Worm (Caenorhabditis elegans) whole organism, L1 larva: ENCODE measurements around the gene F54F12.2.

ENCODE experiments used
- C04F5.9 ChIP-seq: sonication (generic microtip); optimal IDR thresholded peaks from 2 replicates; lab custom pipeline; 2016; ENCODE audit warnings: missing genetic modification characterization, missing compliant biosample characterization
- C16A3.4 ChIP-seq: fragments of 150-350 bp; optimal IDR thresholded peaks from 2 replicates; lab custom pipeline; 2014; ENCODE audit warnings: missing biosample characterization, missing genetic modification characterization
- C34B4.2 ChIP-seq: sonication (generic microtip); optimal IDR thresholded peaks from 2 replicates; lab custom pipeline; 2017; ENCODE audit warnings: mild to moderate bottlenecking, missing genetic modification characterization, missing compliant biosample characterization
- aly-2 ChIP-seq: fragments of 150-350 bp; optimal IDR thresholded peaks from 2 replicates; lab custom pipeline; 2014; ENCODE audit warnings: missing biosample characterization, missing genetic modification characterization
- ama-1 ChIP-seq: fragments of 150-350 bp; optimal IDR thresholded peaks from 2 replicates; lab custom pipeline; 2014
- ceh-82 ChIP-seq, 3 experiments: fragments of 150-350 bp in 1 of 3; sonication (generic microtip) in 2 of 3; optimal IDR thresholded peaks; 2 replicates each; lab custom pipeline; 2014 to 2017; ENCODE audit warnings: missing biosample characterization in 3 of 3, missing genetic modification characterization in 3 of 3
- ceh-88 ChIP-seq: fragments of 200-800 bp; sonication (Bioruptor generic); IDR thresholded peaks from 2 replicates; pipeline ENCODE4 v1.3.6; 2022; ENCODE audit warnings: missing genetic modification characterization, missing compliant biosample characterization
- ces-1 ChIP-seq: fragments of 150-350 bp; optimal IDR thresholded peaks from 2 replicates; lab custom pipeline; 2014; ENCODE audit warnings: missing biosample characterization, missing genetic modification reagents, missing genetic modification characterization
- dpl-1 ChIP-seq, 3 experiments: fragments of 150-350 bp in 2 of 3; sonication (generic microtip) in 1 of 3; optimal IDR thresholded peaks; 2 replicates each; lab custom pipeline; 2014 to 2017; ENCODE audit warnings: missing biosample characterization in 3 of 3, missing genetic modification characterization in 3 of 3, missing genetic modification reagents in 3 of 3
- efl-1 ChIP-seq, 4 experiments: fragments of 150-350 bp; optimal IDR thresholded peaks in 3 of 4; peaks in 1 of 4; 1 replicate in 1 of 4; 2 replicates in 3 of 4; lab custom pipeline; 2014; ENCODE audit warnings: missing biosample characterization in 2 of 4, missing genetic modification characterization in 2 of 4, missing genetic modification reagents in 2 of 4
- efl-3 ChIP-seq: fragments of 200-800 bp; sonication (Bioruptor generic); optimal IDR thresholded peaks from 2 replicates; lab custom pipeline; 2018; ENCODE audit warnings: mild to moderate bottlenecking, missing genetic modification characterization, missing compliant biosample characterization
- egl-13 ChIP-seq: sonication (generic microtip); optimal IDR thresholded peaks from 2 replicates; lab custom pipeline; 2016; ENCODE audit warnings: missing genotype, missing genetic modification reagents, missing genetic modification characterization, missing compliant biosample characterization
- egl-27 ChIP-seq, 2 experiments: fragments of 150-350 bp in 1 of 2; sonication (generic microtip); optimal IDR thresholded peaks; 3 replicates each; lab custom pipeline; 2017 to 2018; ENCODE audit warnings: missing biosample characterization in 2 of 2, missing genetic modification characterization in 2 of 2, missing genetic modification reagents in 2 of 2
- ets-5 ChIP-seq: fragments of 200-800 bp; sonication (Bioruptor generic); IDR thresholded peaks from 2 replicates; pipeline ENCODE4 v1.3.6; 2022; ENCODE audit warnings: missing genetic modification characterization, missing compliant biosample characterization
- fkh-4 ChIP-seq: sonication (generic microtip); optimal IDR thresholded peaks from 2 replicates; lab custom pipeline; 2016; ENCODE audit warnings: missing compliant biosample characterization, missing genetic modification characterization, borderline replicate concordance
- grh-1 ChIP-seq: fragments of 200-800 bp; sonication (Bioruptor generic); IDR thresholded peaks from 2 replicates; pipeline ENCODE4 v1.3.6; 2022; ENCODE audit warnings: missing genetic modification reagents, missing genetic modification characterization, missing compliant biosample characterization
- hlh-17 ChIP-seq: fragments of 200-800 bp; sonication (Bioruptor generic); optimal IDR thresholded peaks from 2 replicates; lab custom pipeline; 2018; ENCODE audit warnings: missing genetic modification characterization, mild to moderate bottlenecking, missing compliant biosample characterization, moderate library complexity, borderline replicate concordance
- hpl-2 ChIP-seq: fragments of 150-350 bp; optimal IDR thresholded peaks from 2 replicates; lab custom pipeline; 2014; ENCODE audit warnings: missing biosample characterization, missing genetic modification reagents, missing genetic modification characterization
- jun-1 ChIP-seq: fragments of 150-350 bp; optimal IDR thresholded peaks from 2 replicates; lab custom pipeline; 2014; ENCODE audit warnings: missing biosample characterization, missing genetic modification reagents, missing genetic modification characterization
- lin-15B ChIP-seq: fragments of 150-350 bp; sonication (generic microtip); optimal IDR thresholded peaks from 3 replicates; lab custom pipeline; 2014; ENCODE audit warnings: missing biosample characterization, missing genetic modification characterization
- lin-39 ChIP-seq: fragments of 150-350 bp; optimal IDR thresholded peaks from 2 replicates; lab custom pipeline; 2014; ENCODE audit warnings: missing biosample characterization, missing genetic modification reagents, missing genetic modification characterization
- lir-3 ChIP-seq: sonication (generic microtip); optimal IDR thresholded peaks from 2 replicates; lab custom pipeline; 2016; ENCODE audit warnings: mild to moderate bottlenecking, missing genetic modification characterization, moderate library complexity, missing compliant biosample characterization; ENCODE audit not compliant: poor library complexity
- mef-2 ChIP-seq: fragments of 150-350 bp; optimal IDR thresholded peaks from 2 replicates; lab custom pipeline; 2014; ENCODE audit warnings: missing biosample characterization, missing genetic modification characterization
- mep-1 ChIP-seq: fragments of 150-350 bp; optimal IDR thresholded peaks from 2 replicates; lab custom pipeline; 2014; ENCODE audit warnings: missing biosample characterization, missing genetic modification characterization
- nhr-12 ChIP-seq: sonication (generic microtip); optimal IDR thresholded peaks from 2 replicates; lab custom pipeline; 2017; ENCODE audit warnings: missing biosample characterization, missing genetic modification characterization
- nhr-28 ChIP-seq: fragments of 150-350 bp; optimal IDR thresholded peaks from 2 replicates; lab custom pipeline; 2014; ENCODE audit warnings: missing biosample characterization, missing genetic modification characterization
- nhr-47 ChIP-seq: sonication (generic microtip); optimal IDR thresholded peaks from 2 replicates; lab custom pipeline; 2016; ENCODE audit warnings: mild to moderate bottlenecking, missing genetic modification characterization, moderate library complexity, missing compliant biosample characterization
- nhr-71 ChIP-seq: sonication (generic microtip); optimal IDR thresholded peaks from 2 replicates; lab custom pipeline; 2016; ENCODE audit warnings: mild to moderate bottlenecking, missing genetic modification characterization, moderate library complexity, missing compliant biosample characterization
- nhr-76 ChIP-seq: sonication (generic microtip); optimal IDR thresholded peaks from 2 replicates; lab custom pipeline; 2017; ENCODE audit warnings: missing biosample characterization, missing genetic modification characterization
- pax-3 ChIP-seq: fragments of 200-800 bp; sonication (Bioruptor generic); optimal IDR thresholded peaks from 2 replicates; lab custom pipeline; 2018; ENCODE audit warnings: mild to moderate bottlenecking, missing genetic modification characterization, moderate library complexity, missing compliant biosample characterization
- rnt-1 ChIP-seq: sonication (generic microtip); optimal IDR thresholded peaks from 2 replicates; lab custom pipeline; 2016; ENCODE audit warnings: mild to moderate bottlenecking, missing genetic modification characterization, moderate library complexity, missing compliant biosample characterization
- skn-1 ChIP-seq: fragments of 150-350 bp; optimal IDR thresholded peaks from 2 replicates; lab custom pipeline; 2014; ENCODE audit warnings: missing biosample characterization, missing genetic modification characterization
- snu-23 ChIP-seq: sonication (generic microtip); optimal IDR thresholded peaks from 2 replicates; lab custom pipeline; 2016; ENCODE audit warnings: missing genetic modification characterization, missing compliant biosample characterization
- sox-4 ChIP-seq: sonication (generic microtip); optimal IDR thresholded peaks from 2 replicates; lab custom pipeline; 2016; ENCODE audit warnings: missing genetic modification characterization, missing compliant biosample characterization
- sup-37 ChIP-seq: fragments of 200-800 bp; sonication (Bioruptor generic); optimal IDR thresholded peaks from 2 replicates; lab custom pipeline; 2018; ENCODE audit warnings: mild to moderate bottlenecking, missing genetic modification characterization, missing compliant biosample characterization
- tbx-2 ChIP-seq: sonication (generic microtip); optimal IDR thresholded peaks from 2 replicates; lab custom pipeline; 2016; ENCODE audit warnings: missing genetic modification characterization, missing compliant biosample characterization
- tlp-1 ChIP-seq: fragments of 150-350 bp; optimal IDR thresholded peaks from 2 replicates; lab custom pipeline; 2014; ENCODE audit warnings: missing biosample characterization, missing genetic modification characterization
- unc-130 ChIP-seq: fragments of 150-350 bp; optimal IDR thresholded peaks from 2 replicates; lab custom pipeline; 2017; ENCODE audit warnings: missing biosample characterization, missing genetic modification characterization, inconsistent platforms
- unc-30 ChIP-seq: sonication (generic microtip); optimal IDR thresholded peaks from 2 replicates; lab custom pipeline; 2017; ENCODE audit warnings: missing biosample characterization, missing genetic modification characterization
- unc-98 ChIP-seq: fragments of 200-800 bp; sonication (Bioruptor generic); IDR thresholded peaks from 2 replicates; pipeline ENCODE4 v1.3.6; 2022; ENCODE audit warnings: missing genetic modification characterization, missing compliant biosample characterization
- vab-15 ChIP-seq: sonication (generic microtip); optimal IDR thresholded peaks from 2 replicates; lab custom pipeline; 2017; ENCODE audit warnings: missing genotype, mild to moderate bottlenecking, missing genetic modification characterization, missing compliant biosample characterization
- xbp-1 ChIP-seq: sonication (generic microtip); optimal IDR thresholded peaks from 2 replicates; lab custom pipeline; 2016; ENCODE audit warnings: missing genetic modification characterization, missing compliant biosample characterization
- zag-1 ChIP-seq: fragments of 150-350 bp; optimal IDR thresholded peaks from 2 replicates; lab custom pipeline; 2014; ENCODE audit warnings: missing biosample characterization, missing genetic modification characterization
- zip-4 ChIP-seq: fragments of 200-800 bp; sonication (Bioruptor generic); optimal IDR thresholded peaks from 2 replicates; lab custom pipeline; 2018; ENCODE audit warnings: mild to moderate bottlenecking, missing genetic modification characterization, moderate library complexity, missing compliant biosample characterization

The F54F12.2 gene

DNA sequence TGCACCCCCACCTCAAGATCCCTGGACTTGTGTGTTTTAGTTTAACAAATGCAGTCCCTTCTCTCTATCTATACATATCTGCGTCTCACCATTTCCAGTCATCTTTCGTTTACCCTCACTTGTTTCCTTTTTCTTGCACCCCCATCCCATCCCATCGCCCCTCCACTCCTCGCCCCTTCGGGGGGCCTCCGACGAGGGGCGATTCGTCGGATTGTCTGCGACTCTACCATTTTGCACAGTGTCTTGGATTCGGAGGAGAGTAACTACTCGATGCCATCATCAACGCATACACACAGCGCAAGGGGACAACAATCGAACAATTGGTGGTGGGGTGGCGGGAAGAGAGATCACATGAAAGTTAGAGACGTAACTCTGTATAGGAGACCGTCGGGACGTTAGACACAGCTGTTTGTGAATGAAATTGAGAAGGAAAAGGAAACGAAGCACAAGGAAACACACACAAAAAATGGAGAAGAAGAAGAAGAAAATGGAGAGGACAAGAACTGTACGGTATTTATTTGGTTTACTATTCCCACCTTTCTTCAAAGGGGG, 22.7 kb downstream of the F54F12.2 start (continued):
- TF ChIP-seq ces-1 (GFP tag; lab: Kevin White, UChicago), result peak; percentile 35
- no peak for TF ChIP-seq unc-30 (tag; lab: Kevin White, UChicago)
- TF ChIP-seq unc-98, result no peak
- peak; percentile 82 for TF ChIP-seq zag-1 (tag; lab: Kevin White, UChicago)
- TF ChIP-seq ceh-82 (tag; optimal IDR thresholded peaks at IDR 0.05; lab: Kevin White, UChicago), result peak; percentile 88 to 96 (median 93)
- TF ChIP-seq sup-37 (GFP tag; lab: Kevin White, UChicago), result peak; percentile 66
- TF ChIP-seq lin-15B (tag; lab: Kevin White, UChicago), result no peak
- no peak for TF ChIP-seq C34B4.2
- no peak for TF ChIP-seq nhr-12
- TF ChIP-seq tbx-2 (tag; lab: Kevin White, UChicago), result peak; percentile 94
- TF ChIP-seq aly-2 (tag; lab: Kevin White, UChicago), result peak; percentile 75
- TF ChIP-seq sox-4 (tag; lab: Kevin White, UChicago), result peak; percentile 88
- TF ChIP-seq lin-39 (tag; lab: Kevin White, UChicago), result peak; percentile 33
- peak; percentile 91 for TF ChIP-seq mef-2 (tag; lab: Kevin White, UChicago)
- TF ChIP-seq C04F5.9 (tag; lab: Kevin White, UChicago), result peak; percentile 71
- no peak for TF ChIP-seq efl-3 (GFP tag; lab: Kevin White, UChicago)
- peak; percentile 76 to 90 for TF ChIP-seq egl-27 (tag; optimal IDR thresholded peaks at IDR 0.05; lab: Kevin White, UChicago)
- peak; percentile 88 for TF ChIP-seq pax-3 (tag; lab: Kevin White, UChicago)
- peak; percentile 52 for TF ChIP-seq lir-3 (tag; lab: Kevin White, UChicago)
- peak; percentile 91 for TF ChIP-seq jun-1 (tag; lab: Kevin White, UChicago)
- TF ChIP-seq grh-1 (GFP tag; lab: Robert Waterston, UW), result peak; percentile 48; the same call in 1 of the 2 replicates
- peak; percentile 88 for TF ChIP-seq xbp-1 (tag; lab: Kevin White, UChicago)
- TF ChIP-seq egl-13 (tag; lab: Kevin White, UChicago), result peak; percentile 94
- TF ChIP-seq C16A3.4 (tag; lab: Kevin White, UChicago), result peak; percentile 92
- TF ChIP-seq snu-23 (GFP tag; lab: Kevin White, UChicago), result peak; percentile 98
- peak; percentile 61 for TF ChIP-seq vab-15 (tag; lab: Kevin White, UChicago)
- peak; percentile 48 for TF ChIP-seq hpl-2 (GFP tag; lab: Kevin White, UChicago)
- peak; percentile 81; the same call in 1 of the 2 replicates for TF ChIP-seq ceh-88
- peak; percentile 98 for TF ChIP-seq nhr-71 (tag; lab: Kevin White, UChicago)
- TF ChIP-seq tlp-1 (tag; lab: Kevin White, UChicago), result no peak
- peak; percentile 92 for TF ChIP-seq nhr-47 (tag; lab: Kevin White, UChicago)
- TF ChIP-seq hlh-17 (GFP tag; lab: Kevin White, UChicago), result no peak
- peak; percentile 10 for TF ChIP-seq nhr-28 (tag; lab: Kevin White, UChicago)
- peak; percentile 89 for TF ChIP-seq ama-1 (lab: Kevin White, UChicago)
- TF ChIP-seq mep-1 (tag; lab: Kevin White, UChicago), result peak; percentile 97
- no peak for TF ChIP-seq ets-5 (GFP tag; lab: Robert Waterston, UW)
- TF ChIP-seq fkh-4 (tag; lab: Kevin White, UChicago), result peak; percentile 37
- TF ChIP-seq nhr-76 (tag; lab: Kevin White, UChicago), result peak; percentile 57

DNA sequence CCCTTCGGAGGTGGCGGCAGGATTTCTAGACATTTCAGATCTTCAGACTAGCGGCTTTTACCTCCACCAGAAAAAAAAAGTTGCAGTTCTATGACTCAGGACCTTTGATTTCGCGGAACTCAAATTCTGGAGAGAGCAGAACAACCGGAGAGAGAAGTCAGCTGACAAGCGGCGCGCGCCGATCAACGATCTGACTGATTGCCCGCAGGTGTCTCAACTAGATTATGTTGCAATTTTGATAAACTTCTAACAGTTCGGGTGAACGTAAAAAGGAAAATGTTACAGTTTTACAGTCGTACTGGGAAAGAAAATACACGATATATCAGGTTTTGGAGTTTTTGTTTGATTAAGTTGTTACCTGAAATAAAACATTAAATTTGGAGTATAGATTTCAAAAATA, 23.1 kb downstream of the F54F12.2 start:
- TF ChIP-seq unc-130 (tag; lab: Kevin White, UChicago) (peak; percentile 15), skn-1 (tag; lab: Kevin White, UChicago) (peak; percentile 8), zip-4 (GFP tag; lab: Kevin White, UChicago) (no peak), dpl-1 (GFP tag; optimal IDR thresholded peaks at IDR 0.05; lab: Kevin White, UChicago) (no peak), efl-1 (optimal IDR thresholded peaks at IDR 0.05; lab: Kevin White, UChicago) (no peak), efl-1 (GFP tag; optimal IDR thresholded peaks at IDR 0.05 in 1 of 2; lab: Kevin White, UChicago) (peak in 1 of 2 experiments; percentile 93), nhr-28 (tag; lab: Kevin White, UChicago) (no peak), rnt-1 (tag; lab: Kevin White, UChicago) (peak; percentile 60), vab-15 (tag; lab: Kevin White, UChicago) (peak; percentile 38)
